Fruit fly (Drosophila melanogaster): ENCODE results near the gene SMC5.
A peak's percentile ranks its signal among the peaks of the same experiment; 100 is the strongest.

- TF ChIP-seq Gug (GFP tag; IDR thresholded peaks at IDR 0.05) (no peak), Eip78C (GFP tag) (peak; percentile 71), fd85E (GFP tag; optimal IDR thresholded peaks at IDR 0.05) (no peak), CG3919 (GFP tag; optimal IDR thresholded peaks at IDR 0.05) (peak; percentile 25)
These were observed 33.3 kb downstream of the SMC5 start for dm6 chr3L:21602275-21602674.
